Worm (Caenorhabditis elegans): ENCODE measurements around the gene tufm-1.

ce11 chrIII:2834998-2835397 lies 20.2 kb upstream of the tufm-1 start:
- TF ChIP-seq nhr-12 (tag; optimal IDR thresholded peaks at IDR 0.05) (no peak), jun-1 (tag; optimal IDR thresholded peaks at IDR 0.05) (no peak), ztf-4 (tag; optimal IDR thresholded peaks at IDR 0.05) (no peak), ztf-11 (tag; optimal IDR thresholded peaks at IDR 0.05) (no peak), nhr-11 (tag; optimal IDR thresholded peaks at IDR 0.05) (no peak), lin-35 (GFP tag; optimal IDR thresholded peaks at IDR 0.05) (no peak), nhr-77 (tag; optimal IDR thresholded peaks at IDR 0.05) (no peak), ceh-82 (tag; optimal IDR thresholded peaks at IDR 0.05) (no peak), pag-3 (tag; optimal IDR thresholded peaks at IDR 0.05; ENCODE audit: borderline replicate concordance, insufficient read depth) (no peak), grh-1 (GFP tag; IDR thresholded peaks at IDR 0.05) (no peak), ama-1 (optimal IDR thresholded peaks at IDR 0.05) (no peak)

Data from whole organism, L1 larva.